Fruit fly (Drosophila melanogaster) ovary, adult (tissue): ENCODE results near the gene CG7079.

Experiments
- CG17801 ChIP-seq: fragments of 200-800 bp; optimal IDR thresholded peaks from 2 replicates; lab custom pipeline; 2019; ENCODE audit warnings: missing biosample characterization, mild to moderate bottlenecking, missing genetic modification characterization, moderate library complexity; ENCODE audit not compliant: partially characterized antibody

Gene CG7079

dm6 chr3R:21059486-21060356 lies 11.1 kb upstream of the CG7079 start:
- no peak for TF ChIP-seq CG17801 (GFP tag; lab: Kevin White, UChicago)

- no peak for TF ChIP-seq CG17801 (GFP tag; lab: Kevin White, UChicago)
Measured at dm6 chr3R:21057519-21057918, 8.9 kb upstream of the CG7079 start.

- TF ChIP-seq CG17801 (GFP tag; lab: Kevin White, UChicago) = no peak
Measured at dm6 chr3R:21050875-21051274, 2.2 kb upstream of the CG7079 start, which contains the start of gene Jhbp15. TSS of gene Jhbp15 (minus strand) at chr3R:21050975.

DNA sequence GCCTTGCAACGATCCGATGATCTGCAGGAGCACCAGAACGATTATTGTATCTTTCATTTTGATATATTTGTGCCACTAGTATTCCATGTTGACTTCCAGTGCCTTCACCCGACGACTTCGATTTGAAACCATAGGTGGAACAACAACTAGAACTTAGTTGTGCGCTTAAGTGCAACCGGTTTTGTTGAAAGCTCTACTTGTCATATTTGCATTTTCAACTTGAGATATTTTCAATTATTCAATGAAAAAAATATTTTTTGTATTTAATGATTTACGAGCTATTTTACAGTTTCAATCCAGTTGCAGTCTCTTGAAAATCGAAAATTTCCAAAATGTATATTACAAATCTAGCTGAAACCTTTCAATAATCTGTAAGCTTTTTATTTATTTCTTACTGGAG lies 1.7 kb downstream of the CG7079 start, which contains the start of gene CG31207:
TSS of gene CG31207 (minus strand) at position 101 of the 400 bp plus-strand sequence.
- TF ChIP-seq CG17801 (GFP tag; lab: Kevin White, UChicago) = no peak

DNA sequence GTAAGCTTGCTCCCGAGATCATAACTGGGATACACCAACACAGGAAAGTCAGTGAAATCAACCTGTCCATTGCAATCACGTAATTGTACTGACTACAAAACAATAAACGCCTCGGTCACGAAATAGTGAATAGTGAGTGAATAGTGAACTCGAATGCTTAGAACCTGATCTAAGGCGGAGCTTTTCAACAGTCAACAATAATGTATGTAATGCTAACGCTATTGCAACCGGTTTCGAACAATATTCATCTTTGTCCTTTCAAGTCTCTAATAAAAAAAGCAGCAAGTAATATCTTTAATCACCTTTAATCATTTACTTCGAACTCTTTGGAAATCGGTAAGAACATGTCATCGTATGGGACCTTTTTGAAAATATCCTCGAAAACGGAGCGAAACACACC lies 2.9 kb downstream of the CG7079 start, which contains the start of gene CG31189:
TSS of gene CG31189 (minus strand) at position 101 of the 400 bp plus-strand sequence.
- TF ChIP-seq CG17801 (GFP tag; lab: Kevin White, UChicago) = no peak

DNA sequence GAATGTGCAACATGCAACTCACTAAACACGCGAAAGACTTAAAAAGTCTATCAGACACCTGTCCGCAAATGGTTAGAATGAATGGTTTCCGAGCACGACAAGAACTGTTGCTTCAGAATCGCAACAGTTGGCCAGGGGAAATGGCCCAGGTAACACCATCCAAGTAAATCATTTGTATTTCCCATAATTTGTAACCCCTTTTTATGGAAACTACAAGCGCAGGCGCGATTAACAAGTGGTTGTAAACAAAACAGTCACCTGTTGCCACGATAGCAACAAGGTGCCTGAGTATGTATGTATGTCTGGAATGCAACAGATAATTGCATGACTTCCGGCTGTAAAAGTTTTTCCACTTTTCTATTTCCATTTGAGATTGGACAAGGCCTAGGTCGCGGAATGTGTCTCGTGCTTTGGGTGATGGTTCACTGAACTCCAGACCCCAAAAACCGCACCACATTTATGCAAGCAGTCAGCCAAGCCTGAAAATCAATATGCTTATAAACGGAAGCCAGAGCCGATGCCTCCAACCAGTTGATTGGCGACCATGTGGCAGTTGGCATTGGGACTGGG lies 5.0 kb downstream of the CG7079 start, which contains the start of gene CG12278:
TSS of gene CG12278 (plus strand) at position 520 of the 570 bp plus-strand sequence.
- no peak for TF ChIP-seq CG17801 (GFP tag; lab: Kevin White, UChicago)

dm6 chr3R:21042399-21042798 lies 6.2 kb downstream of the CG7079 start, which contains the start of gene Dhc93AB:
TSS of gene Dhc93AB (minus strand) at chr3R:21042499.
- no peak for TF ChIP-seq CG17801 (GFP tag; lab: Kevin White, UChicago)

- no peak for TF ChIP-seq CG17801 (GFP tag; lab: Kevin White, UChicago)
Measured at dm6 chr3R:21025508-21025907, 23.1 kb downstream of the CG7079 start.

DNA sequence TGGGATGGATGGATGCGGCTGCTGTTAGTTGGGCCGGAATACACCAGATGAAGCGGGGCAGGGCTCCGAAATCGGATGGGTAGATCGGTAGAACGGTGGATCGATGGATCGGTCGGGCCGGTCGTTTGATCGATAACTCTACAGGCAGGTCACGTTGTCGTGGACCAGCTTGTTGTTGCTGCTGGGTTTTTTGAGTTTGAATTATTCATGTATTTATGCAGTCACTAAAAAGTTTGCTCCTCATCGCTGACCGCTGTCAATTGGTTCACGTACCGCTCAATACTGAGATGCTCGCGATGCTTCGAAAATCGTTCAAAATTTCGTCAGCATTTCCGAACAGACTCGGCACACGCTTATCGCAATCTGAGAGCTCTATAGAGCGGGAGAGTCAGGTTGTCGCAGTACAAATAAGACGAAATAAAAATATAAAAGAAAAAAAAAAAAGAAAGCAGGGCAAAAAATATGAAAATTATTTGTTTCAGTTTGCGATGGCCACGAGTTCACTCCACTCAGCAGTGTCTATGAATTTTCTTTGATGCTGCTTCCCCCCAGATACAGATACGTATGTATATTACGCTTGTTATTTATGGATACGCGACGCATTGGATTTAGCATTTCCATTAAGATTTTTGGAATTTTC lies 24.6 kb downstream of the CG7079 start, which contains the start of gene peg:
TSS of gene peg (minus strand) at position 262 of the 640 bp plus-strand sequence.
- no peak for TF ChIP-seq CG17801 (GFP tag; lab: Kevin White, UChicago)

- TF ChIP-seq CG17801 (GFP tag; lab: Kevin White, UChicago) = no peak
Measured at dm6 chr3R:21022769-21023517, 25.7 kb downstream of the CG7079 start.

DNA sequence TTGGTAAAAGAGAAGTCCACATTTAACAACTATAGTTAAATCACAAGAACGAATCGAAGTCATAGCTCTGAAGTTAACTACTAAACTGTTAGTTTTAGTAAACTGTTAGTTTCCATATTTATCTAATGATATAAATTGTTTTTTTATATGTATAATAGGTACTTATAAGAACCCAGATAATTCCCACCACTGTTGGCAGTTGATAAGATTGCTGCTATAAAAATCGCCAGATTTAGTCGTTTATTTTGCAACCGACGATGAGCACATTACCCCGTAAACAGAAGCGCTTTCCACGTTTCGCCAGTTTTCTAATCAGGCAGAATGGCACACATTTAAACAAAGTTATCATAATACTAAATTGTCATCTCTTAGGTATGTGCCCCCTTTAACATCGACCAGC lies 29.6 kb downstream of the CG7079 start:
- no peak for TF ChIP-seq CG17801 (GFP tag; lab: Kevin White, UChicago)

DNA sequence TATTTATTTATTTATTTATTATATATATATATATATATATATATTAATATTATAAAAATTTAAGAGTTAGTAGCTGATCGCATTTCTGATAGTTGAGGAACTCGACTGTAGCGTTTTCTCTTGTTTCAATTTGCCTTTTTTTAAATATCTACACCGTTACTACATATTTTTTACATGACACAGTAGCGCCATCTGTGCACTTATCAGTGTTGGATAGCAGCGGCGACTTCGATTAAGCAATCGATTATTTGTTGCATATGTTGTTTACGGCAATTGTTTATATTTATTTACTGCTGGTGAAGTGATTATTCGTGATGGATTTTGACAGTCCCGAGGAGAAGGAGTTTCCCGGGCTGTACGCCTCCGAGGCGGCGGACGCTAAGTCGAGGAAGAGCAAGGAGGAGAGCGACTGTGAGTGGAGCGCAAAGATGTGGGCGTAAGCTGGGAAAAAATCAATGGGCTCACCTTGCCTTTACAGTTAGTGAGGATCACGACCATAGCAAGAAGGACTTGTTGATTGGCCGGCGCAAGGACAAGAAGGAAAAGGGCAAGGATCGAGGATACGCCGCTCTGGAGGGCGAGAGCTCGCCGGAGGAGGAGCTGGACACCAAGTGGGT lies 31.1 kb downstream of the CG7079 start, which contains the start of gene Rlip:
TSS of gene Rlip (plus strand) at position 221 of the 617 bp plus-strand sequence.
- TF ChIP-seq CG17801 (GFP tag; lab: Kevin White, UChicago) = peak; percentile 69

DNA sequence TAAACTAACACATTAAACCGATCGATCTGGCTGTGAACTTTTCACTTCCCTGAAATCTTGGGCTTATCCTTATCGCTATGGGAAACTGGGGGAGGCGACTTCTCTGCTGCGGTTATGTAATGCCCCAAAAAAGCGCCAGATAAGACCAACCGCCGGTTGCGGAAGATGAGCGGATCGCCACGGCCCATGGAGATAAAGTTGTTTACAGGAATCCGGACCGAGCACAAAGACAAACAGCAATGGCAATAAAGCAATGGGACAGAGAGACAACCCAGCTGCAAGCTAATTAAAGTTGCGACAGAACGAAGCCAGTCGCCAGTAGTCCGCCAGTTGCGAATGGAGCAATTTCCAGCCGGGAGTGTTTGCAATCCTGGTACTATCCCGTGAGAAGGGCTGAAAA lies 33.0 kb downstream of the CG7079 start, which contains the start of gene CG5697:
TSS of gene CG5697 (plus strand) at position 314 of the 400 bp plus-strand sequence.
- TF ChIP-seq CG17801 (GFP tag; lab: Kevin White, UChicago) = no peak

DNA sequence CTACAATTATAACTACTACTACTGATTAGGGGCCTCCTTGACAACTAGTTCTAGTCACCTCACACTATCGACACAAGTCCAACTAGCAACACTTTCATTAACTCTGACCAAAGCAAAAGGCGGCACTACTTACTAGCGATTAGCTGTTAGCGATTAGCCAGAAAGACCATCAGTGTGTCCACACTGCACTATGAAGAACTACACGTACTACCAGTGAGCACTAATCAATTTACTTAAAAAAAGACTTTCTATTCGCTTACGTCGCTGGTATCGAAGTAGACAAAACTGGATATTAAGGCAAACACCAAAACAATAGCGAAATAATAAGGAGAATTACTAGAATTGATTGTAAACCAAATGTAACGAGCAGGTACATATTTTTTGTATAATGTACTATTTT lies 34.8 kb downstream of the CG7079 start:
- TF ChIP-seq CG17801 (GFP tag; lab: Kevin White, UChicago) = no peak
